Worm (Caenorhabditis elegans) whole organism, L3 larva: ENCODE measurements around the gene H03G16.1.

Source experiments
- R02D3.7 ChIP-seq: fragments of 150-350 bp; optimal IDR thresholded peaks from 2 replicates; lab custom pipeline; 2014; ENCODE audit warnings: missing biosample characterization, missing genetic modification characterization
- ama-1 ChIP-seq: fragments of 150-350 bp; optimal IDR thresholded peaks from 2 replicates; lab custom pipeline; 2018
- ceh-16 ChIP-seq: sonication (generic microtip); optimal IDR thresholded peaks from 2 replicates; lab custom pipeline; 2017; ENCODE audit warnings: missing biosample characterization, missing genetic modification characterization
- ceh-82 ChIP-seq: fragments of 150-350 bp; optimal IDR thresholded peaks from 2 replicates; lab custom pipeline; 2014; ENCODE audit warnings: missing biosample characterization, missing genetic modification characterization
- ceh-9 ChIP-seq: sonication (generic microtip); optimal IDR thresholded peaks from 2 replicates; lab custom pipeline; 2018; ENCODE audit warnings: missing biosample characterization, missing genetic modification characterization
- daf-12 ChIP-seq: fragments of 150-350 bp; optimal IDR thresholded peaks from 2 replicates; lab custom pipeline; 2014; ENCODE audit warnings: missing biosample characterization, missing genetic modification reagents, missing genetic modification characterization
- elt-2 ChIP-seq: sonication (generic microtip); optimal IDR thresholded peaks from 2 replicates; lab custom pipeline; 2016; ENCODE audit warnings: missing genetic modification reagents, mild to moderate bottlenecking, missing genetic modification characterization, missing compliant biosample characterization
- elt-3 ChIP-seq, 3 experiments: fragments of 150-350 bp in 1 of 3; sonication (generic microtip) in 2 of 3; optimal IDR thresholded peaks; 2 replicates in 2 of 3; 4 replicates in 1 of 3; lab custom pipeline; 2014 to 2017; ENCODE audit warnings: missing biosample characterization in 3 of 3, missing genetic modification characterization in 3 of 3
- eor-1 ChIP-seq, 2 experiments: fragments of 150-350 bp; optimal IDR thresholded peaks; 2 replicates each; lab custom pipeline; 2014 to 2018; ENCODE audit warnings: missing biosample characterization in 2 of 2, missing genetic modification characterization in 2 of 2
- fkh-10 ChIP-seq: sonication (generic microtip); optimal IDR thresholded peaks from 2 replicates; lab custom pipeline; 2017; ENCODE audit warnings: missing biosample characterization, missing genetic modification reagents, missing genetic modification characterization
- fkh-2 ChIP-seq: fragments of 150-350 bp; optimal IDR thresholded peaks from 2 replicates; lab custom pipeline; 2014; ENCODE audit warnings: missing biosample characterization, missing genetic modification reagents, missing genetic modification characterization
- fos-1 ChIP-seq: fragments of 150-350 bp; optimal IDR thresholded peaks from 2 replicates; lab custom pipeline; 2014; ENCODE audit warnings: missing biosample characterization, missing genetic modification characterization
- hmg-11 ChIP-seq: sonication (generic microtip); optimal IDR thresholded peaks from 2 replicates; lab custom pipeline; 2016; ENCODE audit warnings: missing genetic modification characterization, missing compliant biosample characterization
- jun-1 ChIP-seq: fragments of 150-350 bp; optimal IDR thresholded peaks from 2 replicates; lab custom pipeline; 2014; ENCODE audit warnings: missing biosample characterization, missing genetic modification reagents, missing genetic modification characterization
- lin-39 ChIP-seq: fragments of 150-350 bp; optimal IDR thresholded peaks from 2 replicates; lab custom pipeline; 2018; ENCODE audit warnings: missing biosample characterization, missing genetic modification reagents, missing genetic modification characterization
- lsy-12 ChIP-seq: sonication (generic microtip); optimal IDR thresholded peaks from 2 replicates; lab custom pipeline; 2016; ENCODE audit warnings: mild to moderate bottlenecking, missing genetic modification characterization, missing compliant biosample characterization
- mdl-1 ChIP-seq: fragments of 150-350 bp; optimal IDR thresholded peaks from 2 replicates; lab custom pipeline; 2014; ENCODE audit warnings: missing biosample characterization, missing genetic modification characterization
- mml-1 ChIP-seq: fragments of 150-350 bp; sonication (generic microtip); optimal IDR thresholded peaks from 3 replicates; lab custom pipeline; 2014; ENCODE audit warnings: missing biosample characterization, missing genetic modification characterization
- nfya-1 ChIP-seq: sonication (generic microtip); optimal IDR thresholded peaks from 2 replicates; lab custom pipeline; 2017; ENCODE audit warnings: missing genetic modification characterization, mild to moderate bottlenecking, missing compliant biosample characterization, antibody characterized with exemption, moderate library complexity; ENCODE audit not compliant: insufficient read depth
- nhr-11 ChIP-seq: fragments of 150-350 bp; optimal IDR thresholded peaks from 2 replicates; lab custom pipeline; 2014; ENCODE audit warnings: missing biosample characterization, missing genetic modification characterization
- nhr-12 ChIP-seq: fragments of 150-350 bp; optimal IDR thresholded peaks from 2 replicates; lab custom pipeline; 2014; ENCODE audit warnings: missing biosample characterization, missing genetic modification characterization
- nhr-43 ChIP-seq: sonication (generic microtip); optimal IDR thresholded peaks from 2 replicates; lab custom pipeline; 2016; ENCODE audit warnings: mild to moderate bottlenecking, missing genetic modification characterization, missing compliant biosample characterization; ENCODE audit not compliant: poor library complexity, severe bottlenecking
- nhr-76 ChIP-seq: fragments of 150-350 bp; sonication (generic microtip); optimal IDR thresholded peaks from 5 replicates; lab custom pipeline; 2014; ENCODE audit warnings: missing biosample characterization, missing genetic modification characterization
- nhr-77 ChIP-seq: fragments of 150-350 bp; optimal IDR thresholded peaks from 2 replicates; lab custom pipeline; 2014; ENCODE audit warnings: missing biosample characterization, missing genetic modification characterization
- pha-4 ChIP-seq: fragments of 150-350 bp; optimal IDR thresholded peaks from 2 replicates; lab custom pipeline; 2014; ENCODE audit warnings: missing biosample characterization, missing genetic modification reagents, missing genetic modification characterization
- pqm-1 ChIP-seq: fragments of 150-350 bp; optimal IDR thresholded peaks from 2 replicates; lab custom pipeline; 2017; ENCODE audit warnings: missing biosample characterization, missing genetic modification characterization, inconsistent platforms
- sea-2 ChIP-seq: fragments of 150-350 bp; sonication (generic microtip); optimal IDR thresholded peaks from 4 replicates; lab custom pipeline; 2014; ENCODE audit warnings: missing biosample characterization, missing genetic modification reagents, missing genetic modification characterization
- snpc-4 ChIP-seq: fragments of 150-350 bp; optimal IDR thresholded peaks from 2 replicates; lab custom pipeline; 2014; ENCODE audit warnings: missing biosample characterization, missing genetic modification characterization
- unc-62 ChIP-seq: fragments of 150-350 bp; sonication (generic microtip); optimal IDR thresholded peaks from 4 replicates; lab custom pipeline; 2014; ENCODE audit warnings: missing biosample characterization, missing genetic modification reagents, missing genetic modification characterization
- zag-1 ChIP-seq: fragments of 150-350 bp; optimal IDR thresholded peaks from 2 replicates; lab custom pipeline; 2014; ENCODE audit warnings: missing biosample characterization, missing genetic modification characterization
- ztf-11 ChIP-seq: fragments of 150-350 bp; optimal IDR thresholded peaks from 2 replicates; lab custom pipeline; 2014; ENCODE audit warnings: missing biosample characterization, missing genetic modification characterization
- ztf-4 ChIP-seq: fragments of 150-350 bp; optimal IDR thresholded peaks from 2 replicates; lab custom pipeline; 2014; ENCODE audit warnings: missing biosample characterization, missing genetic modification characterization

Gene H03G16.1

ce11 chrX:15081486-15081885 is 27.8 kb downstream of the H03G16.1 start:
- TF ChIP-seq mml-1 (tag; lab: Kevin White, UChicago) (no peak), ztf-11 (no peak), zag-1 (no peak), ceh-9 (no peak), ama-1 (lab: Kevin White, UChicago) (peak; percentile 30), nhr-11 (tag; lab: Kevin White, UChicago) (no peak), jun-1 (tag; lab: Kevin White, UChicago) (no peak), sea-2 (GFP tag; lab: Kevin White, UChicago) (no peak), fkh-2 (tag; lab: Kevin White, UChicago) (no peak), daf-12 (tag; lab: Kevin White, UChicago) (no peak), nhr-43 (tag; lab: Kevin White, UChicago) (peak; percentile 45), ztf-4 (tag; lab: Kevin White, UChicago) (no peak), nhr-12 (tag; lab: Kevin White, UChicago) (no peak), elt-2 (tag; lab: Kevin White, UChicago) (no peak)
- TF ChIP-seq, all 47 proteins: peak for 2

ce11 chrX:15083795-15084194 is 30.1 kb downstream of the H03G16.1 start, which contains the start of gene H40L08.1:
Gene H40L08.1 (minus strand): TSS chrX:15084086.
- TF ChIP-seq nfya-1 (tag; lab: Kevin White, UChicago) (peak; percentile 32), mml-1 (tag; lab: Kevin White, UChicago) (no peak), snpc-4 (tag; lab: Kevin White, UChicago) (peak; percentile 42), fkh-2 (tag; lab: Kevin White, UChicago) (no peak), lsy-12 (tag; lab: Kevin White, UChicago) (no peak), eor-1 (tag; optimal IDR thresholded peaks at IDR 0.05; lab: Kevin White, UChicago) (no peak), nhr-43 (tag; lab: Kevin White, UChicago) (no peak), pha-4 (tag; lab: Kevin White, UChicago) (no peak), ama-1 (lab: Kevin White, UChicago) (no peak), R02D3.7 (no peak), lin-39 (no peak), hmg-11 (tag; lab: Kevin White, UChicago) (peak; percentile 63), elt-2 (tag; lab: Kevin White, UChicago) (peak; percentile 15)

ce11 chrX:15084395-15084794 is 30.7 kb downstream of the H03G16.1 start, which contains the start of gene F09B12.5:
Gene F09B12.5 (plus strand): TSS chrX:15084695.
- TF ChIP-seq nhr-76 (tag; lab: Kevin White, UChicago) (no peak), nhr-77 (no peak)

ce11 chrX:15087752-15088151 is 34.1 kb downstream of the H03G16.1 start:
- TF ChIP-seq pqm-1 (no peak), lsy-12 (tag; lab: Kevin White, UChicago) (no peak), unc-62 (GFP tag; lab: Kevin White, UChicago) (no peak), elt-2 (tag; lab: Kevin White, UChicago) (peak; percentile 50), ceh-82 (no peak)

ce11 chrX:15089123-15089522 is 35.4 kb downstream of the H03G16.1 start, which contains the start of gene flr-4:
Gene flr-4 (plus strand): TSS chrX:15089397.
- TF ChIP-seq zag-1 (no peak), ceh-16 (tag; lab: Kevin White, UChicago) (no peak), fos-1 (tag; lab: Kevin White, UChicago) (no peak), fkh-10 (GFP tag; lab: Kevin White, UChicago) (no peak), elt-2 (tag; lab: Kevin White, UChicago) (peak; percentile 77), ama-1 (lab: Kevin White, UChicago) (no peak), jun-1 (tag; lab: Kevin White, UChicago) (no peak)

- TF ChIP-seq elt-3 (tag; optimal IDR thresholded peaks at IDR 0.05; lab: Kevin White, UChicago): no peak
- TF ChIP-seq snpc-4 (tag; lab: Kevin White, UChicago): peak; percentile 45
- no peak for TF ChIP-seq elt-2 (tag; lab: Kevin White, UChicago)
- TF ChIP-seq fos-1 (tag; lab: Kevin White, UChicago): no peak
- no peak for TF ChIP-seq mdl-1
These were observed 39.2 kb downstream of the H03G16.1 start for ce11 chrX:15092775-15093386.
